1 fruit fly cellular context compared by ENCODE assay signal in the genomic region with DNA sequence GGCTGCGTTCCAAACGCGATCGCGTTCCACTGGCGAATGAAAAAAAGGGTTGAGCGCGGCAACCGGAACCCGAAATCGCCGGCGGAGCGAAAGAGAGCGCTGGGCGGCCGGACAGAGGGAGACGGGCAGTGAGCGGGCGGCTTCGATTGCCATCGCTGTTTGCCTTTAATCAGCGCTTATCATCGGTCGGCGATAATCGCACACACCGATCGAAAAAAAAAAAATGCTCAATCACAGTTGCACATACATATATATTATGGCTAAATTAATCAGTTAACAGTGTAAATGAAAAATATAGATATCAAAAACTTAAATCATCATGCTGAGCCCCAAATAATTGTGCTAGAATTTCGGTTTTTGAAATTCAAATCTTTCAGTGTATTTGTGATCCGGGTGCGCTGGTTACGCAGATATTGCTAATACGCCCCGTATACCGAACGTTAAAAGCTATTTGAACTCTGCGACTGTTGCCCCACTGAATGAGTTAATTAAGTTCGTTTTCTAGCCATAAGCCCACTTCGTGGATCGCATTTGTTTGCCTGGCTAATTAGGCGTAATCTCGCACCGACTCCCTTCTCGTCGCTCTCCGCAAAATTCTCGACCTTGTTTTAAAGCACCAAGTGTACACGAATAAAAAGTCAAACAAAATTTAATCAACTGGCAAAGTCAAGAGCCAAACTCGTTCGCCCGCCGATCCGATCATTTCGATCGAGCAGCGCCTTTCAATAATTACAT.
TF ChIP-seq lines count a peak whose summit lies in the region.

A gene (minus strand): TSS at position 38 of the 735 bp plus-strand sequence.

TF ChIP-seq in whole organism, embryonic, 481 proteins besides CTCF, POLR2A, EP300 and RAD21 (continued from another document):
- TF ChIP-seq pan (optimal IDR thresholded peaks at IDR 0.05; lab: Kevin White, UChicago): no peak
- peak in 1 of 2 experiments; percentile 10 for TF ChIP-seq pan (GFP tag; optimal IDR thresholded peaks at IDR 0.05 in 1 of 2, IDR thresholded peaks at IDR 0.05 in 1 of 2)
- peak; percentile 29 for TF ChIP-seq Hmr (GFP tag; optimal IDR thresholded peaks at IDR 0.05; lab: Kevin White, UChicago)
- TF ChIP-seq Hr78 (GFP tag; optimal IDR thresholded peaks at IDR 0.05; lab: Kevin White, UChicago): no peak
- TF ChIP-seq gem (tag; optimal IDR thresholded peaks at IDR 0.05; lab: Kevin White, UChicago): peak; percentile 25
